Worm (Caenorhabditis elegans) whole organism, L3 larva: ENCODE measurements around the gene srd-59.

Experiments
- R02D3.7 ChIP-seq: fragments of 150-350 bp; optimal IDR thresholded peaks from 2 replicates; lab custom pipeline; 2014; ENCODE audit warnings: missing biosample characterization, missing genetic modification characterization
- ZK546.5 ChIP-seq: sonication (generic microtip); optimal IDR thresholded peaks from 2 replicates; lab custom pipeline; 2017; ENCODE audit warnings: missing biosample characterization, missing genetic modification characterization
- aly-2 ChIP-seq: fragments of 150-350 bp; optimal IDR thresholded peaks from 2 replicates; lab custom pipeline; 2014; ENCODE audit warnings: missing biosample characterization, missing genetic modification characterization
- ceh-28 ChIP-seq: fragments of 150-350 bp; optimal IDR thresholded peaks from 2 replicates; lab custom pipeline; 2014; ENCODE audit warnings: missing biosample characterization, missing genetic modification reagents, missing genetic modification characterization
- ceh-82 ChIP-seq: fragments of 150-350 bp; optimal IDR thresholded peaks from 2 replicates; lab custom pipeline; 2014; ENCODE audit warnings: missing biosample characterization, missing genetic modification characterization
- ceh-9 ChIP-seq: sonication (generic microtip); optimal IDR thresholded peaks from 2 replicates; lab custom pipeline; 2018; ENCODE audit warnings: missing biosample characterization, missing genetic modification characterization
- egl-5 ChIP-seq: fragments of 150-350 bp; optimal IDR thresholded peaks from 2 replicates; lab custom pipeline; 2017; ENCODE audit warnings: missing biosample characterization, missing genetic modification reagents, missing genetic modification characterization, inconsistent platforms
- elt-2 ChIP-seq: sonication (generic microtip); optimal IDR thresholded peaks from 2 replicates; lab custom pipeline; 2016; ENCODE audit warnings: missing genetic modification reagents, mild to moderate bottlenecking, missing genetic modification characterization, missing compliant biosample characterization
- elt-3 ChIP-seq, 3 experiments: fragments of 150-350 bp in 1 of 3; sonication (generic microtip) in 2 of 3; optimal IDR thresholded peaks; 2 replicates in 2 of 3; 4 replicates in 1 of 3; lab custom pipeline; 2014 to 2017; ENCODE audit warnings: missing biosample characterization in 3 of 3, missing genetic modification characterization in 3 of 3
- fos-1 ChIP-seq: fragments of 150-350 bp; optimal IDR thresholded peaks from 2 replicates; lab custom pipeline; 2014; ENCODE audit warnings: missing biosample characterization, missing genetic modification characterization
- hmg-11 ChIP-seq: sonication (generic microtip); optimal IDR thresholded peaks from 2 replicates; lab custom pipeline; 2016; ENCODE audit warnings: missing genetic modification characterization, missing compliant biosample characterization
- lin-15B ChIP-seq: fragments of 150-350 bp; optimal IDR thresholded peaks from 2 replicates; lab custom pipeline; 2014; ENCODE audit warnings: missing biosample characterization, missing genetic modification characterization
- lin-39 ChIP-seq: fragments of 150-350 bp; optimal IDR thresholded peaks from 2 replicates; lab custom pipeline; 2018; ENCODE audit warnings: missing biosample characterization, missing genetic modification reagents, missing genetic modification characterization
- lsy-12 ChIP-seq: sonication (generic microtip); optimal IDR thresholded peaks from 2 replicates; lab custom pipeline; 2016; ENCODE audit warnings: mild to moderate bottlenecking, missing genetic modification characterization, missing compliant biosample characterization
- mdl-1 ChIP-seq: fragments of 150-350 bp; optimal IDR thresholded peaks from 2 replicates; lab custom pipeline; 2014; ENCODE audit warnings: missing biosample characterization, missing genetic modification characterization
- mml-1 ChIP-seq: fragments of 150-350 bp; sonication (generic microtip); optimal IDR thresholded peaks from 3 replicates; lab custom pipeline; 2014; ENCODE audit warnings: missing biosample characterization, missing genetic modification characterization
- nfya-1 ChIP-seq: sonication (generic microtip); optimal IDR thresholded peaks from 2 replicates; lab custom pipeline; 2017; ENCODE audit warnings: missing genetic modification characterization, mild to moderate bottlenecking, missing compliant biosample characterization, antibody characterized with exemption, moderate library complexity; ENCODE audit not compliant: insufficient read depth
- nhr-23 ChIP-seq: fragments of 150-350 bp; optimal IDR thresholded peaks from 2 replicates; lab custom pipeline; 2014; ENCODE audit warnings: missing biosample characterization, missing genetic modification reagents, missing genetic modification characterization
- nhr-237 ChIP-seq: fragments of 150-350 bp; optimal IDR thresholded peaks from 2 replicates; lab custom pipeline; 2014; ENCODE audit warnings: missing biosample characterization, missing genetic modification characterization
- nhr-25 ChIP-seq: sonication (generic microtip); optimal IDR thresholded peaks from 2 replicates; lab custom pipeline; 2017; ENCODE audit warnings: missing biosample characterization, missing genetic modification characterization
- nhr-28 ChIP-seq: fragments of 150-350 bp; optimal IDR thresholded peaks from 2 replicates; lab custom pipeline; 2014; ENCODE audit warnings: missing biosample characterization, missing genetic modification characterization
- nhr-43 ChIP-seq: sonication (generic microtip); optimal IDR thresholded peaks from 2 replicates; lab custom pipeline; 2016; ENCODE audit warnings: mild to moderate bottlenecking, missing genetic modification characterization, missing compliant biosample characterization; ENCODE audit not compliant: poor library complexity, severe bottlenecking
- nhr-67 ChIP-seq: fragments of 150-350 bp; optimal IDR thresholded peaks from 2 replicates; lab custom pipeline; 2014; ENCODE audit warnings: missing biosample characterization, missing genetic modification characterization
- nhr-76 ChIP-seq: fragments of 150-350 bp; sonication (generic microtip); optimal IDR thresholded peaks from 5 replicates; lab custom pipeline; 2014; ENCODE audit warnings: missing biosample characterization, missing genetic modification characterization
- nhr-77 ChIP-seq: fragments of 150-350 bp; optimal IDR thresholded peaks from 2 replicates; lab custom pipeline; 2014; ENCODE audit warnings: missing biosample characterization, missing genetic modification characterization
- pha-4 ChIP-seq: fragments of 150-350 bp; optimal IDR thresholded peaks from 2 replicates; lab custom pipeline; 2014; ENCODE audit warnings: missing biosample characterization, missing genetic modification reagents, missing genetic modification characterization
- pqm-1 ChIP-seq: fragments of 150-350 bp; optimal IDR thresholded peaks from 2 replicates; lab custom pipeline; 2017; ENCODE audit warnings: missing biosample characterization, missing genetic modification characterization, inconsistent platforms
- sea-2 ChIP-seq: fragments of 150-350 bp; sonication (generic microtip); optimal IDR thresholded peaks from 4 replicates; lab custom pipeline; 2014; ENCODE audit warnings: missing biosample characterization, missing genetic modification reagents, missing genetic modification characterization
- snpc-4 ChIP-seq: fragments of 150-350 bp; optimal IDR thresholded peaks from 2 replicates; lab custom pipeline; 2014; ENCODE audit warnings: missing biosample characterization, missing genetic modification characterization
- tbx-2 ChIP-seq: sonication (generic microtip); optimal IDR thresholded peaks from 2 replicates; lab custom pipeline; 2016; ENCODE audit warnings: mild to moderate bottlenecking, missing genetic modification characterization, missing compliant biosample characterization
- unc-39 ChIP-seq: sonication (generic microtip); optimal IDR thresholded peaks from 4 replicates; lab custom pipeline; 2017; ENCODE audit warnings: missing biosample characterization, missing genetic modification characterization
- unc-62 ChIP-seq: fragments of 150-350 bp; sonication (generic microtip); optimal IDR thresholded peaks from 4 replicates; lab custom pipeline; 2014; ENCODE audit warnings: missing biosample characterization, missing genetic modification reagents, missing genetic modification characterization
- ztf-11 ChIP-seq: fragments of 150-350 bp; optimal IDR thresholded peaks from 2 replicates; lab custom pipeline; 2014; ENCODE audit warnings: missing biosample characterization, missing genetic modification characterization

The srd-59 gene

ce11 chrII:7195541-7195940 is 9.9 kb upstream of the srd-59 start, which contains the start of gene acdh-12:
Gene acdh-12 (minus strand): TSS chrII:7195641.
- TF ChIP-seq nhr-237 (no peak), mml-1 (no peak), nhr-28 (tag; lab: Kevin White, UChicago) (no peak), aly-2 (tag; lab: Kevin White, UChicago) (no peak), fos-1 (no peak), nhr-67 (no peak), hmg-11 (tag; lab: Kevin White, UChicago) (no peak), nhr-77 (tag; lab: Kevin White, UChicago) (no peak), unc-62 (GFP tag; lab: Kevin White, UChicago) (no peak), nhr-43 (no peak), nhr-76 (tag; lab: Kevin White, UChicago) (no peak), ZK546.5 (tag; lab: Kevin White, UChicago) (no peak), ztf-11 (no peak), unc-39 (tag; lab: Kevin White, UChicago) (no peak), elt-3 (tag; optimal IDR thresholded peaks at IDR 0.05; lab: Kevin White, UChicago) (no peak), tbx-2 (tag; lab: Kevin White, UChicago) (no peak), mdl-1 (tag; lab: Kevin White, UChicago) (no peak), ceh-9 (no peak), lin-15B (tag; lab: Kevin White, UChicago) (no peak)

- TF ChIP-seq egl-5 (no peak), pha-4 (tag; lab: Kevin White, UChicago) (peak; percentile 41), elt-2 (tag; lab: Kevin White, UChicago) (peak; percentile 69), nhr-76 (tag; lab: Kevin White, UChicago) (no peak), pqm-1 (tag; lab: Kevin White, UChicago) (peak; percentile 74)
These were observed 9.4 kb upstream of the srd-59 start, which contains the start of gene maoc-1 for ce11 chrII:7196040-7196439. Gene maoc-1 (plus strand): TSS chrII:7196276.

ce11 chrII:7197434-7197833 is 8.1 kb upstream of the srd-59 start:
- no peak for TF ChIP-seq hmg-11 (tag; lab: Kevin White, UChicago)
- peak; percentile 8 for TF ChIP-seq elt-2 (tag; lab: Kevin White, UChicago)
- TF ChIP-seq lin-39 (tag; lab: Kevin White, UChicago) = no peak
- TF ChIP-seq pqm-1 (tag; lab: Kevin White, UChicago) = peak; percentile 8
- no peak for TF ChIP-seq nhr-43

- TF ChIP-seq nhr-25 (tag; lab: Kevin White, UChicago) (peak; percentile 16), nhr-237 (no peak), R02D3.7 (no peak), nhr-23 (tag; lab: Kevin White, UChicago) (no peak)
These were observed 6.2 kb upstream of the srd-59 start, which contains the start of gene E04F6.6 for ce11 chrII:7199308-7199707. Gene E04F6.6 (minus strand): TSS chrII:7199565.

- TF ChIP-seq nfya-1 (tag; lab: Kevin White, UChicago) (peak; percentile 67), mml-1 (no peak), ceh-9 (no peak), ZK546.5 (tag; lab: Kevin White, UChicago) (no peak), elt-2 (tag; lab: Kevin White, UChicago) (peak; percentile 41), lin-39 (tag; lab: Kevin White, UChicago) (peak; percentile 66), nhr-25 (tag; lab: Kevin White, UChicago) (peak; percentile 83), elt-3 (tag; optimal IDR thresholded peaks at IDR 0.05; lab: Kevin White, UChicago) (peak in 1 of 3 experiments; percentile 42), tbx-2 (tag; lab: Kevin White, UChicago) (peak; percentile 78), R02D3.7 (peak; percentile 56), nhr-23 (tag; lab: Kevin White, UChicago) (peak; percentile 34), snpc-4 (tag; lab: Kevin White, UChicago) (peak; percentile 99), nhr-76 (tag; lab: Kevin White, UChicago) (no peak), ceh-82 (tag; lab: Kevin White, UChicago) (peak; percentile 33), pha-4 (tag; lab: Kevin White, UChicago) (peak; percentile 46), ztf-11 (no peak), ceh-28 (tag; lab: Kevin White, UChicago) (no peak), lin-15B (tag; lab: Kevin White, UChicago) (no peak), sea-2 (GFP tag; lab: Kevin White, UChicago) (peak; percentile 24), lsy-12 (tag; lab: Kevin White, UChicago) (peak; percentile 76), nhr-43 (peak; percentile 78)
These were observed 5.4 kb upstream of the srd-59 start, which contains the start of gene pcrg-1 for ce11 chrII:7200051-7200599. Gene pcrg-1 (plus strand): TSS chrII:7200549.
